Fruit fly (Drosophila melanogaster): ENCODE data around the gene CG15468.
A peak's percentile ranks its signal among the peaks of the same experiment; 100 is the strongest.

The CG15468 gene

DNA sequence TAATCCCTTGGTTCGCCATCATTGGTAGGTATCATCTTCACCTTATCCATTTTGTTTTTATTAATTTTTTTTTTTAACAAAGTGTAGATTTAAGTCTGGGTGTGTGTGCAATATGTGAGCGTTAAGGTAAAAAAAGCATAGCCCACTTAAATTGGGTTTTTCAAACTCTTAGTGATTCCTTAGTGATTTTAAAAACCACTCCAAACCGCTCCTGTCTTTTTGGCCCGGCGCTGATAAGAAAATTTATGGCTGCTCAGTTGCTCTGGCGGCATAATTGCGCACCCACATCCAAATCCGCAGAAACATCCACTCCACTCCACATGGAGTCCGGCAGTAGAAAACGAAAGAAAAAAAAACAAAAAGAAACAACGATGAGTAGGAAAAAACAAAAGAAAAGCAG lies at the start of gene CG15468:
Gene CG15468 (minus strand): TSS at position 101 of the 400 bp plus-strand sequence.
- TF ChIP-seq CG8478 (optimal IDR thresholded peaks at IDR 0.05) (no peak), CTCF (optimal IDR thresholded peaks at IDR 0.05) (no peak)

DNA sequence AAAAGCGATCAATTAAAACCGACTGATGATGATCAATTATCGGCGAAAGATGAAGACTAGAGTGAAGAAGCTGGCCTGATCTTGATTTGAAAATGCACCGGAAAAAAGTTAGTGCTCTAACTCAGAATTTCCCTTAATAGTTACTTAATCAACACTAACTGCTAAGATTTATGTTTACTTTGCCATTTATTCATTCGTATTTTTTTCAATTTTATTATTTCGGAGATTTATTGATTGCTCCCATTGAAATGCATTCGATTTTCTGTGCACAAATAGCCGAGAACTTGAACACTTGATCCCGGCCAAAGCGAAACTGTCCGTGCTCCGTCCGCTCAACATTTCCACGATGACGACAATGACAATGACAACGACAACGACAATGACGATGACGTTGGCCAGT lies 49.2 kb upstream of the CG15468 start:
- TF ChIP-seq CTCF (optimal IDR thresholded peaks at IDR 0.05): no peak
- no peak for TF ChIP-seq CG8478 (optimal IDR thresholded peaks at IDR 0.05)

dm6 chrX:5002748-5003147 lies 41.8 kb upstream of the CG15468 start:
- TF ChIP-seq CTCF (optimal IDR thresholded peaks at IDR 0.05) (no peak), CG8478 (optimal IDR thresholded peaks at IDR 0.05) (no peak)

DNA sequence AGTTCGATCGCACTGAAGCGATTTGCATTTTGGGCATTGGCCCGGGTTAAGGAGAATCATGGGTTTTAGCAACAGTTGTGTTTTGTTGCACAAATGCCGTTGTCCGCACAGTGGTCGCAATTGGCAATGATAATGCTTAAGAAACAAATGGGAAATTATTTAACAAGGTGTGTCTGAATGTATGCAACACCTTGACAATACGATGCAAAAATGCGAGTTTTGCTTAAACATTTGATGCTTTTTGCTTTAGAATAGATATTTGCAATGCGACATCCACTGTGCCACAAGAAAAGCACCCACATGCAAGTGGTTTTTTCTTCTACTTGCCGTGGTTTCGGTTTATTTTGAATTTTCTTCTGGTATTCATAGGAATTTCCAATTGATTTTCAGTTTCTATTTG lies 38.1 kb upstream of the CG15468 start:
- no peak for TF ChIP-seq CG8478 (optimal IDR thresholded peaks at IDR 0.05)
- TF ChIP-seq CTCF (optimal IDR thresholded peaks at IDR 0.05): no peak

dm6 chrX:4997141-4997540 lies 36.2 kb upstream of the CG15468 start, which contains the start of gene CG12680:
CG12680 (plus strand) TSS chrX:4997441.
- no peak for TF ChIP-seq CG8478 (optimal IDR thresholded peaks at IDR 0.05)
- TF ChIP-seq CTCF (optimal IDR thresholded peaks at IDR 0.05): no peak

dm6 chrX:4985371-4985770 lies 24.4 kb upstream of the CG15468 start:
- no peak for TF ChIP-seq CTCF (optimal IDR thresholded peaks at IDR 0.05)
- TF ChIP-seq CG8478 (optimal IDR thresholded peaks at IDR 0.05): no peak

DNA sequence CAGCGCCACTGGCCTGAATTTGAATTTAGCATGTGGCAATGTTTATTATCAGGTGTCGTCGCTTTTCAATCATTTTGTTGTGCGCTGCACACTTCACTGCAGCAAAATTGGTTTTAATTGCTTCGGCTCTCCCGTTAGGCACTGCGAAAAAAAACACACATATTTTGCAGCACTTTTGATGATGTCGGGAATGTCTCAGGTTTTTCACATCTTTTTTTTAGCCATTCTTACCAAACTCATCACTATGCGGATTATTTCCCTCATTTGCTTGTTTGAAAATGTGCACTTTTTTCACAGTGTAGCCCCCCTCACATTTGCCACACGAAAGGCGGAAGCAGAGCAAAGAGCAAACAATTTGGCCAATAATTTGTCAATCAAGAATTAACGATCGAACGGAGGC lies 22.3 kb upstream of the CG15468 start:
- TF ChIP-seq CTCF (optimal IDR thresholded peaks at IDR 0.05) (no peak), CG8478 (optimal IDR thresholded peaks at IDR 0.05) (no peak)

DNA sequence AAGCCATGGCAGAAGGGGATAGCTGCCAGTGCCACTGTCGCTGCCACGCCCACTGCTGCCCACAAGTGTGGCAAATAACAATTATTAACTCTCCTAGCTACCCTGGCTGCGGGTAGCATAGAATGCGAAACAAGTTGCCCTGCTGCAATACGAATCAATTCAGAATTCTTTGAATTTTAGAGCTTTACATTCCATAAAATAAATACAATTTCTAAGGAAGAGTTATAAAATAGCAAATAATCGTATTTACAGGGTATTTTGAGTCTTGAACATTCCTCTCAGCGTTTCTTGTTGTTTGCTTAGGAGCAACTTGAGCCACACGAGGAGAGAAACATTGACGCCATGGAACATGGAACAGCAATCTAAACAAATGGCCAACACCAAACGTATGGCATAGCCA lies 21.5 kb upstream of the CG15468 start:
- TF ChIP-seq CG8478 (optimal IDR thresholded peaks at IDR 0.05) (no peak), CTCF (optimal IDR thresholded peaks at IDR 0.05) (no peak)

DNA sequence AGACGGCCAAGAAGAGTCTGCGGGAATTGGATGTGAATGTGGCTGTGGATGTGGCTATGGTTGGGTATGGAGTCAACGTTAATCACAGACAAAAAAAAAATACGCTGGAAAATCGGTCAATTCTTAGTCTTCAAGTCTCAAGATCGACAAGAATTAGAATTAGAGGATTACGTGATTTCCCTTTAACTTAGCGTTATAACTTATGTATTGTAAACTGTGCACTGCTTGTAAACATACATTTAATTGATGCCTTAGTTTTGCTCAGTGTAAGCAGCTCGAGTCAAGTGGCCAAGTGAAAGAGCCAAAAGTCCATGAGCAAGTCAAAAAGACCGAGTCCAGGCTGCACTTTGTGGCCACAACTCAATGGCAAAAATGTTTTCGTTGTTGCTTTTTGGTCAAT lies 9.0 kb upstream of the CG15468 start:
- TF ChIP-seq CTCF (optimal IDR thresholded peaks at IDR 0.05) (no peak), CG8478 (optimal IDR thresholded peaks at IDR 0.05) (no peak)

- no peak for TF ChIP-seq CG8478 (optimal IDR thresholded peaks at IDR 0.05)
- TF ChIP-seq CTCF (optimal IDR thresholded peaks at IDR 0.05): no peak
Measured at dm6 chrX:4965673-4966072, 4.7 kb upstream of the CG15468 start.

DNA sequence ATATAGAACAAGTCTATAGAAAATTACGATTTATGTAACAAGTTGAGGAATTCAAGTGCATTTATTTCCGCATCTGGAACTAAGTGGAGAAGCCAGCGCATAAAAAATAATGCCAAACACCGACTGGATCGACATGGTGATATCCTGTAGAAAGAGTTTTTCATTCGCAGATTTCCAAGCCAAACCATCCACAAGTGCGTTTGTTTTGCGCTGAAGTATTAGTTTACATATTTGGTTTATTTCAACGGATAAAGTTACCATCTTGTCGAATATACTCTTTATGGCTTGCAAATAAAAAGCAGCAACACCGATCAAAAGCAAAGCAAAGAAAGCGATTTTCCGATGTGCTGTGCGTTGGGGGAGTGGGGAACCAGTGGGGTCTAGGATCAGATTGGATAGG lies 2.0 kb upstream of the CG15468 start:
- TF ChIP-seq CTCF (optimal IDR thresholded peaks at IDR 0.05): no peak
- no peak for TF ChIP-seq CG8478 (optimal IDR thresholded peaks at IDR 0.05)

DNA sequence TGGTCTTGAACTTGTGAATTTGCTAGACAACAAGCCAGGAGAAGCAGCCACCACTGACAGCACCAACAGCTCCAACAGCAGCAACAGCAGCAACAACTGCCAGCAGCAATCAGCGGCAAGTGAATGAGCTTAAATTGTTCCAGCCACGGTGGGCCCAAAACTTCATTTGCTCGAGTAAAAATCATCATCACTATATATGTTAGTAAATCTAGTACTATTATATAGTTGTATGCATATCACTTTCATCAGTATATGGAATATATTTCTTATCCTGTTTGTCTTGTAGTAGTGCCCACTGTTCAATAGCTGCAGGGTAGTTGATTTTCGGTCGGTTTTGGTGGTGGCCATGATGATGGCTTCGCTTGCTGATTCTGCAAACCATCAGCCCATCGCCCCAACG lies 2.1 kb downstream of the CG15468 start:
- no peak for TF ChIP-seq CTCF (optimal IDR thresholded peaks at IDR 0.05)
- no peak for TF ChIP-seq CG8478 (optimal IDR thresholded peaks at IDR 0.05)

dm6 chrX:4955788-4956442 lies 5.0 kb downstream of the CG15468 start:
- TF ChIP-seq CTCF (optimal IDR thresholded peaks at IDR 0.05): peak; percentile 7 to 15
- no peak for TF ChIP-seq CG8478 (optimal IDR thresholded peaks at IDR 0.05)

DNA sequence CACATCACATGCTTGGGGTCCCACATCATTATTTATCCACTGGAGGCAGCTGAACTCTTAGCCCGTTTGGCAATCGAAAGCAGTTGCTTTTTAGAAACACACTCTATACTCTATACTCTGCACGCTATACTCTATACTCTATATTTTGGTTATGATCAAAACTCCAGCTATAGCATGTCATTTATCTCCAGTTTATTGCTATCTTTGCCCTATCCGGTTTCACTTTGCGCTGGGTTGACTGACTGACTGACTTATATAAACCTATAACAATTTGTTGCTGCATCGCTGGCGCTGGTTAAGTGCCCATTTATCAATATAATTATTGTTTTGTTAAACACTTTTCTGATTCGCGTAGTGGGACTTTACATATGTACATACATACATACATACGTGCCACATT lies 17.4 kb downstream of the CG15468 start:
- TF ChIP-seq CTCF (optimal IDR thresholded peaks at IDR 0.05): no peak
- TF ChIP-seq CG8478 (optimal IDR thresholded peaks at IDR 0.05): no peak

DNA sequence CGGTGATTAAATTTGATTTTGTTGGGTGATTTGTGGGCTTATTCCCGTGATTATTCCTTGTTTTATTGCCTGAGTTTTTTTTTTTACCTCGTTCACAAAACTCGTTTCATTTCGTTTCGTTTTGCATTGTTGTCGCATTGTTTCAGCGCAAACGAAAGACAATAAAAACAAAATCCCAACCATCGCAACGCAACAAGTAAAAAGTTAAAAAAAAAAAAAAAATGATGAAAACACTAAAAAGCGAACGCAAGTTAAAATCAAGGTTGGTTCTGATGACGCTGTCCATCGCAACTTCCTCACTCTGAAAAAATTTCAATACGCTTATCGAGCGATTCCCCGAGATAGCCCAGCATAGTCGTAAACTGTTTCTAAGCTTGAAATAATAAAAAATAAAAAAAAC lies 19.4 kb downstream of the CG15468 start:
- TF ChIP-seq CTCF (optimal IDR thresholded peaks at IDR 0.05): no peak
- no peak for TF ChIP-seq CG8478 (optimal IDR thresholded peaks at IDR 0.05)

DNA sequence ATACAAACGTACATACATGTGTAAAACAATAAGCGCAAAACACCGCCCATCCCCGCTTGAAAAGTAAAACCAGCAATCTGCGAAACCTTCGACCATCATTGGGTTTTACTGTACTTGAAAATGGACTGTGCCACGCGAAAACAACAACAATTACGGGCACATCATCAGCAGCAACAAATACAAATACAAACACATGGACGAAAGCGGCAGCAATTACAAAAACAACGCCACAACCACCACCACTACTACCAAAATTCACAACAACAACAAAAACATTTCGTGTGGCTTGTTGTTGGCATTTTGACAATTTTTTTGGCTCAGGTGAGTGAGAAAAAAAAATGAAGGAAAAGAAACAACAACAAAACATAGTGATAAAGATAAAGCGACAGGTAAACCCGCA lies 20.4 kb downstream of the CG15468 start:
- TF ChIP-seq CG8478 (optimal IDR thresholded peaks at IDR 0.05): no peak
- no peak for TF ChIP-seq CTCF (optimal IDR thresholded peaks at IDR 0.05)

dm6 chrX:4939788-4940441 lies 21.0 kb downstream of the CG15468 start:
- TF ChIP-seq CTCF (optimal IDR thresholded peaks at IDR 0.05): no peak
- no peak for TF ChIP-seq CG8478 (optimal IDR thresholded peaks at IDR 0.05)

All from S2 (cell line).